Worm (Caenorhabditis elegans): ENCODE data around the gene R08C7.8.
A peak's percentile ranks its signal among the peaks of the same experiment; 100 is the strongest.

Gene R08C7.8

ce11 chrIV:4445711-4446290 lies 11.5 kb upstream of the R08C7.8 start, which contains the start of the genes wapl-1 and htz-1 (continued):
- no peak for TF ChIP-seq Y22D7AL.16 (tag; optimal IDR thresholded peaks at IDR 0.05)
- no peak for TF ChIP-seq ceh-6 (GFP tag; optimal IDR thresholded peaks at IDR 0.05)
- no peak for TF ChIP-seq ttx-3 (tag; optimal IDR thresholded peaks at IDR 0.05)
- TF ChIP-seq elt-2 (tag; optimal IDR thresholded peaks at IDR 0.05): peak; percentile 51
- TF ChIP-seq dve-1 (tag; optimal IDR thresholded peaks at IDR 0.05): peak; percentile 73
- no peak for TF ChIP-seq lin-11 (tag; optimal IDR thresholded peaks at IDR 0.05)
- peak; percentile 71 for TF ChIP-seq tbx-2 (tag; optimal IDR thresholded peaks at IDR 0.05)
- TF ChIP-seq unc-3 (GFP tag; conservative IDR thresholded peaks at IDR 0.05): no peak
- peak; percentile 53 for TF ChIP-seq unc-3 (tag; optimal IDR thresholded peaks at IDR 0.05)
- TF ChIP-seq ets-4 (tag; optimal IDR thresholded peaks at IDR 0.05): no peak
- peak; percentile 69 for TF ChIP-seq unc-55 (GFP tag; optimal IDR thresholded peaks at IDR 0.05)
- TF ChIP-seq pat-9 (tag; optimal IDR thresholded peaks at IDR 0.05): no peak
- peak; percentile 69 for TF ChIP-seq ref-2 (tag; optimal IDR thresholded peaks at IDR 0.05)
- TF ChIP-seq ceh-19 (GFP tag; optimal IDR thresholded peaks at IDR 0.05): no peak
- no peak for TF ChIP-seq hlh-6 (tag; optimal IDR thresholded peaks at IDR 0.05)
- peak; percentile 95 for TF ChIP-seq nfya-1 (tag; optimal IDR thresholded peaks at IDR 0.05)
- no peak for TF ChIP-seq ahr-1 (tag; optimal IDR thresholded peaks at IDR 0.05)
- TF ChIP-seq ceh-31 (tag; optimal IDR thresholded peaks at IDR 0.05): peak; percentile 67
- peak; percentile 10 for TF ChIP-seq hlh-8 (tag; optimal IDR thresholded peaks at IDR 0.05)
- TF ChIP-seq ztf-16 (tag; optimal IDR thresholded peaks at IDR 0.05): peak; percentile 19
- peak; percentile 59 for TF ChIP-seq ceh-34 (tag; optimal IDR thresholded peaks at IDR 0.05)
- no peak for TF ChIP-seq C38D4.7 (GFP tag; optimal IDR thresholded peaks at IDR 0.05)
- TF ChIP-seq ama-1 (optimal IDR thresholded peaks at IDR 0.05): no peak
- no peak for TF ChIP-seq fkh-6 (tag; optimal IDR thresholded peaks at IDR 0.05)
- no peak for TF ChIP-seq K02D7.2 (tag; optimal IDR thresholded peaks at IDR 0.05)
- TF ChIP-seq ceh-18 (tag; optimal IDR thresholded peaks at IDR 0.05): peak; percentile 74
- TF ChIP-seq ceh-2 (tag; optimal IDR thresholded peaks at IDR 0.05): no peak
- TF ChIP-seq nhr-232 (tag; optimal IDR thresholded peaks at IDR 0.05): no peak
- TF ChIP-seq eyg-1 (tag; optimal IDR thresholded peaks at IDR 0.05): peak; percentile 24
- peak; percentile 64 for TF ChIP-seq unc-42 (tag; optimal IDR thresholded peaks at IDR 0.05)
- TF ChIP-seq dmd-4 (tag; optimal IDR thresholded peaks at IDR 0.05; ENCODE audit: borderline replicate concordance): no peak
- peak; percentile 7 for TF ChIP-seq ceh-48 (tag; optimal IDR thresholded peaks at IDR 0.05)
- TF ChIP-seq rnt-1 (tag; optimal IDR thresholded peaks at IDR 0.05): peak; percentile 69
- no peak for TF ChIP-seq pqm-1 (tag; optimal IDR thresholded peaks at IDR 0.05)
- TF ChIP-seq hlh-15 (tag; optimal IDR thresholded peaks at IDR 0.05): no peak
- no peak for TF ChIP-seq elt-4 (tag; optimal IDR thresholded peaks at IDR 0.05)
- TF ChIP-seq odd-2 (tag; optimal IDR thresholded peaks at IDR 0.05): no peak
- no peak for TF ChIP-seq sox-4 (tag; optimal IDR thresholded peaks at IDR 0.05)
- TF ChIP-seq F13H6.1 (tag; optimal IDR thresholded peaks at IDR 0.05): no peak
- TF ChIP-seq che-1 (tag; optimal IDR thresholded peaks at IDR 0.05): no peak
- no peak for TF ChIP-seq hlh-13 (GFP tag; optimal IDR thresholded peaks at IDR 0.05)
- TF ChIP-seq sox-2 (GFP tag; IDR thresholded peaks at IDR 0.05): no peak

- no peak for TF ChIP-seq pat-9 (tag; optimal IDR thresholded peaks at IDR 0.05)
- TF ChIP-seq hlh-15 (tag; optimal IDR thresholded peaks at IDR 0.05): no peak
- TF ChIP-seq unc-55 (GFP tag; optimal IDR thresholded peaks at IDR 0.05): no peak
- no peak for TF ChIP-seq npax-4 (tag; optimal IDR thresholded peaks at IDR 0.05)
- no peak for TF ChIP-seq pros-1 (tag; optimal IDR thresholded peaks at IDR 0.05)
- TF ChIP-seq C38D4.7 (GFP tag; optimal IDR thresholded peaks at IDR 0.05): no peak
- no peak for TF ChIP-seq fax-1 (tag; optimal IDR thresholded peaks at IDR 0.05)
- no peak for TF ChIP-seq ceh-45 (GFP tag; IDR thresholded peaks at IDR 0.05)
- TF ChIP-seq tbx-7 (tag; optimal IDR thresholded peaks at IDR 0.05): no peak
- no peak for TF ChIP-seq pqm-1 (tag; optimal IDR thresholded peaks at IDR 0.05)
- TF ChIP-seq hlh-6 (tag; optimal IDR thresholded peaks at IDR 0.05): no peak
Observed at ce11 chrIV:4441077-4441476, 6.7 kb upstream of the R08C7.8 start, which contains the start of gene fbxb-75. TSS of gene fbxb-75 (minus strand) at chrIV:4441177.

Data from whole organism, late embryonic.